Worm (Caenorhabditis elegans) whole organism, young adult: ENCODE data around the gene K03H1.13.

Source experiments
- B0336.3 ChIP-seq: fragments of 200-800 bp; sonication (Bioruptor generic); IDR thresholded peaks from 2 replicates; pipeline ENCODE4 v1.3.6; 2022; ENCODE audit warnings: missing genetic modification characterization, missing compliant biosample characterization
- D2030.7 ChIP-seq: fragments of 200-800 bp; sonication (Bioruptor generic); IDR thresholded peaks from 2 replicates; pipeline ENCODE4 v1.3.6; 2022; ENCODE audit warnings: missing genetic modification reagents, missing genetic modification characterization, missing compliant biosample characterization
- F33H1.4 ChIP-seq: fragments of 200-800 bp; sonication (Bioruptor generic); IDR thresholded peaks from 2 replicates; pipeline ENCODE4 v1.3.6; 2022; ENCODE audit warnings: missing genetic modification reagents, missing genetic modification characterization, missing compliant biosample characterization
- F57C9.4 ChIP-seq: sonication (generic microtip); optimal IDR thresholded peaks from 2 replicates; lab custom pipeline; 2017; ENCODE audit warnings: mild to moderate bottlenecking, missing genetic modification characterization, missing compliant biosample characterization
- K11D2.4 ChIP-seq: fragments of 200-800 bp; sonication (Bioruptor generic); IDR thresholded peaks from 2 replicates; pipeline ENCODE4 v1.3.6; 2022; ENCODE audit warnings: missing genetic modification reagents, missing genetic modification characterization, missing compliant biosample characterization
- Y67H2A.10 ChIP-seq: fragments of 200-800 bp; sonication (Bioruptor generic); conservative IDR thresholded peaks from 2 replicates; pipeline ENCODE4 v1.3.6; 2022; ENCODE audit warnings: missing genetic modification reagents, missing genetic modification characterization, missing compliant biosample characterization
- Y79H2A.3 ChIP-seq: fragments of 200-800 bp; sonication (Bioruptor generic); conservative IDR thresholded peaks from 2 replicates; pipeline ENCODE4 v1.3.6; 2022; ENCODE audit warnings: missing genetic modification reagents, missing genetic modification characterization, missing compliant biosample characterization
- ama-1 ChIP-seq, 3 experiments: fragments of 150-350 bp in 1 of 3; sonication (generic microtip) in 2 of 3; optimal IDR thresholded peaks; 2 replicates each; lab custom pipeline; 2014 to 2018; ENCODE audit warnings: missing biosample characterization in 2 of 3, missing genetic modification characterization in 2 of 3, missing genetic modification reagents in 2 of 3
- aptf-2 ChIP-seq: fragments of 200-800 bp; sonication (Bioruptor generic); conservative IDR thresholded peaks from 2 replicates; pipeline ENCODE4 v1.3.6; 2022; ENCODE audit warnings: missing genetic modification reagents, missing genetic modification characterization, missing compliant biosample characterization
- atf-7 ChIP-seq: sonication (generic microtip); optimal IDR thresholded peaks from 2 replicates; lab custom pipeline; 2017; ENCODE audit warnings: mild to moderate bottlenecking, missing genetic modification characterization, missing compliant biosample characterization
- athp-1 ChIP-seq: sonication (generic microtip); optimal IDR thresholded peaks from 2 replicates; lab custom pipeline; 2017; ENCODE audit warnings: mild to moderate bottlenecking, missing genetic modification characterization, missing compliant biosample characterization
- attf-3 ChIP-seq: fragments of 200-800 bp; sonication (Bioruptor generic); conservative IDR thresholded peaks from 2 replicates; pipeline ENCODE4 v1.3.6; 2022; ENCODE audit warnings: missing genetic modification reagents, missing genetic modification characterization, missing compliant biosample characterization
- ceh-27 ChIP-seq: fragments of 200-800 bp; sonication (Bioruptor generic); optimal IDR thresholded peaks from 2 replicates; lab custom pipeline; 2018; ENCODE audit warnings: mild to moderate bottlenecking, missing genetic modification characterization, moderate library complexity, missing compliant biosample characterization
- chd-7 ChIP-seq: sonication (generic microtip); optimal IDR thresholded peaks from 2 replicates; lab custom pipeline; 2016; ENCODE audit warnings: mild to moderate bottlenecking, missing genetic modification characterization, moderate library complexity, missing compliant biosample characterization
- die-1 ChIP-seq: sonication (generic microtip); optimal IDR thresholded peaks from 2 replicates; lab custom pipeline; 2016; ENCODE audit warnings: missing genotype, mild to moderate bottlenecking, missing genetic modification characterization, missing compliant biosample characterization
- dox-1 ChIP-seq: fragments of 200-800 bp; sonication (Bioruptor generic); IDR thresholded peaks from 2 replicates; pipeline ENCODE4 v1.3.6; 2022; ENCODE audit warnings: missing genetic modification reagents, missing genetic modification characterization, missing compliant biosample characterization
- egl-44 ChIP-seq: fragments of 200-800 bp; sonication (Bioruptor generic); IDR thresholded peaks from 2 replicates; pipeline ENCODE4 v1.3.6; 2022; ENCODE audit warnings: missing genetic modification reagents, missing genetic modification characterization, missing compliant biosample characterization
- gei-17 ChIP-seq: fragments of 200-800 bp; sonication (Bioruptor generic); optimal IDR thresholded peaks from 2 replicates; lab custom pipeline; 2018; ENCODE audit warnings: mild to moderate bottlenecking, missing genetic modification characterization, missing compliant biosample characterization
- hlh-12 ChIP-seq: sonication (generic microtip); optimal IDR thresholded peaks from 2 replicates; lab custom pipeline; 2016; ENCODE audit warnings: missing genetic modification characterization, missing compliant biosample characterization
- hlh-26 ChIP-seq: fragments of 200-800 bp; sonication (Bioruptor generic); conservative IDR thresholded peaks from 2 replicates; pipeline ENCODE4 v1.3.6; 2022; ENCODE audit warnings: missing genetic modification reagents, missing genetic modification characterization, missing compliant biosample characterization
- hmg-20 ChIP-seq: fragments of 200-800 bp; sonication (Bioruptor generic); IDR thresholded peaks from 2 replicates; pipeline ENCODE4 v1.3.6; 2022; ENCODE audit warnings: missing genetic modification reagents, missing genetic modification characterization, missing compliant biosample characterization
- hrde-1 ChIP-seq: sonication (generic microtip); optimal IDR thresholded peaks from 2 replicates; lab custom pipeline; 2016; ENCODE audit warnings: missing genetic modification characterization, mild to moderate bottlenecking, missing compliant biosample characterization, moderate library complexity, missing genotype, missing genetic modification reagents, borderline replicate concordance
- lin-26 ChIP-seq: fragments of 200-800 bp; sonication (Bioruptor generic); IDR thresholded peaks from 2 replicates; pipeline ENCODE4 v1.3.6; 2022; ENCODE audit warnings: missing genetic modification reagents, missing genetic modification characterization, missing compliant biosample characterization
- madf-3 ChIP-seq: fragments of 200-800 bp; sonication (Bioruptor generic); IDR thresholded peaks from 2 replicates; pipeline ENCODE4 v1.3.6; 2022; ENCODE audit warnings: missing genetic modification reagents, missing genetic modification characterization, missing compliant biosample characterization
- mcd-1 ChIP-seq: fragments of 200-800 bp; sonication (Bioruptor generic); IDR thresholded peaks from 2 replicates; pipeline ENCODE4 v1.3.6; 2022; ENCODE audit warnings: missing genetic modification reagents, missing genetic modification characterization, missing compliant biosample characterization
- mxl-1 ChIP-seq: sonication (generic microtip); optimal IDR thresholded peaks from 2 replicates; lab custom pipeline; 2016; ENCODE audit warnings: missing genetic modification characterization, missing compliant biosample characterization
- nfya-2 ChIP-seq: fragments of 200-800 bp; sonication (Bioruptor generic); IDR thresholded peaks from 2 replicates; pipeline ENCODE4 v1.3.6; 2022; ENCODE audit warnings: missing genetic modification reagents, missing genetic modification characterization, missing compliant biosample characterization
- nfyb-1 ChIP-seq: fragments of 200-800 bp; sonication (Bioruptor generic); IDR thresholded peaks from 2 replicates; pipeline ENCODE4 v1.3.6; 2022; ENCODE audit warnings: missing genetic modification reagents, missing genetic modification characterization, missing compliant biosample characterization
- pbrm-1 ChIP-seq: fragments of 200-800 bp; sonication (Bioruptor generic); IDR thresholded peaks from 2 replicates; pipeline ENCODE4 v1.3.6; 2022; ENCODE audit warnings: missing genetic modification reagents, missing genetic modification characterization, missing compliant biosample characterization
- pha-4 ChIP-seq: fragments of 150-350 bp; sonication (generic microtip); optimal IDR thresholded peaks from 2 replicates; lab custom pipeline; 2014; ENCODE audit warnings: missing biosample characterization, missing genetic modification reagents, missing genetic modification characterization
- rcor-1 ChIP-seq: fragments of 200-800 bp; sonication (Bioruptor generic); IDR thresholded peaks from 2 replicates; pipeline ENCODE4 v1.3.6; 2022; ENCODE audit warnings: missing genetic modification reagents, missing genetic modification characterization, missing compliant biosample characterization
- repo-1 ChIP-seq: sonication (generic microtip); optimal IDR thresholded peaks from 2 replicates; lab custom pipeline; 2017; ENCODE audit warnings: mild to moderate bottlenecking, missing genetic modification characterization, missing compliant biosample characterization
- rpc-1 ChIP-seq, 2 experiments: fragments of 150-350 bp in 1 of 2; sonication (generic microtip) in 1 of 2; optimal IDR thresholded peaks; 2 replicates each; lab custom pipeline; 2014 to 2018; ENCODE audit warnings: missing biosample characterization in 1 of 2, missing genetic modification characterization in 1 of 2, missing genetic modification reagents in 1 of 2, missing genotype in 1 of 2
- sea-2 ChIP-seq: fragments of 200-800 bp; sonication (Bioruptor generic); IDR thresholded peaks from 2 replicates; pipeline ENCODE4 v1.3.6; 2022; ENCODE audit warnings: missing genetic modification characterization, missing compliant biosample characterization
- tbp1 ChIP-seq: fragments of 200-800 bp; sonication (Bioruptor generic); optimal IDR thresholded peaks from 2 replicates; lab custom pipeline; 2018; ENCODE audit warnings: mild to moderate bottlenecking, missing genetic modification characterization, missing compliant biosample characterization
- unc-62 ChIP-seq: fragments of 150-350 bp; optimal IDR thresholded peaks from 2 replicates; lab custom pipeline; 2014; ENCODE audit warnings: missing biosample characterization, missing genetic modification reagents, missing genetic modification characterization
- zfh-2 ChIP-seq: fragments of 200-800 bp; sonication (Bioruptor generic); conservative IDR thresholded peaks from 2 replicates; pipeline ENCODE4 v1.3.6; 2022; ENCODE audit warnings: missing genetic modification reagents, missing genetic modification characterization, missing compliant biosample characterization
- ztf-22 ChIP-seq: fragments of 200-800 bp; sonication (Bioruptor generic); optimal IDR thresholded peaks from 2 replicates; lab custom pipeline; 2018; ENCODE audit warnings: mild to moderate bottlenecking, missing genetic modification characterization, moderate library complexity, missing compliant biosample characterization
- ztf-26 ChIP-seq: sonication (generic microtip); optimal IDR thresholded peaks from 2 replicates; lab custom pipeline; 2017; ENCODE audit warnings: missing genetic modification characterization, missing compliant biosample characterization
- ztf-6 ChIP-seq: fragments of 200-800 bp; sonication (Bioruptor generic); IDR thresholded peaks from 2 replicates; pipeline ENCODE4 v1.3.6; 2022; ENCODE audit warnings: missing genetic modification reagents, missing genetic modification characterization, missing compliant biosample characterization

Gene K03H1.13

DNA sequence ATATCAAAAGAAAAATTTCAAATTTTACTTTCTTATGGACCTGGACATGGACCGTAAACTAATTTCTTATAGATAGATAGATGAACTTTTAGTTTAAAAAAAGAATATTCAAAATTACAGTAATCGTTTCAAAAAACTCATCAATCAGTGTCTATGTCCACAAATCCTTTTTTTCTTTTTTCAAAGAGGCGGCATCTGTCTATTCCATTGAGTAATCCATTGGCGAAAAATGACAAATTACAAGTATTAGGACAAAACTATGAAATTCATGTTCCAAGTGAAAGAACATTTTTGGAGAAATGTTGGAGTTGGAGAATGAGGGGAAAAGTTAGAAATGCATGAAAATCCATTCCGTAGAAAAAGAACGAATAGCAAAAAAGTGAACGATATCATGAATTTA is 35.4 kb upstream of the K03H1.13 start:
- TF ChIP-seq F33H1.4 (GFP tag; lab: Robert Waterston, UW) (no peak), pha-4 (tag; lab: Kevin White, UChicago) (no peak), rcor-1 (no peak), B0336.3 (no peak), mxl-1 (tag; lab: Kevin White, UChicago) (no peak), repo-1 (tag; lab: Kevin White, UChicago) (no peak), unc-62 (no peak), Y67H2A.10 (no peak), gei-17 (GFP tag; lab: Kevin White, UChicago) (no peak)

ce11 chrIII:9984604-9985003 is 34.5 kb upstream of the K03H1.13 start:
- no peak for TF ChIP-seq pbrm-1 (GFP tag; lab: Robert Waterston, UW)
- no peak for TF ChIP-seq hlh-26 (GFP tag; lab: Robert Waterston, UW)
- no peak for TF ChIP-seq ceh-27 (GFP tag; lab: Kevin White, UChicago)
- no peak for TF ChIP-seq chd-7 (tag; lab: Kevin White, UChicago)
- TF ChIP-seq mcd-1 (GFP tag; lab: Robert Waterston, UW): no peak
- TF ChIP-seq K11D2.4 (GFP tag; lab: Robert Waterston, UW): no peak
- TF ChIP-seq athp-1 (tag; lab: Kevin White, UChicago): no peak
- TF ChIP-seq pha-4 (tag; lab: Kevin White, UChicago): no peak
- TF ChIP-seq hlh-12: no peak
- TF ChIP-seq F33H1.4 (GFP tag; lab: Robert Waterston, UW): no peak
- no peak for TF ChIP-seq die-1 (tag; lab: Kevin White, UChicago)
- TF ChIP-seq nfya-2: no peak
- no peak for TF ChIP-seq ztf-26
- TF ChIP-seq sea-2 (GFP tag; lab: Robert Waterston, UW): no peak
- TF ChIP-seq rcor-1: no peak
- no peak for TF ChIP-seq atf-7
- TF ChIP-seq D2030.7 (GFP tag; lab: Robert Waterston, UW): no peak
- TF ChIP-seq madf-3: no peak
- TF ChIP-seq Y67H2A.10: no peak
- TF ChIP-seq B0336.3: no peak

DNA sequence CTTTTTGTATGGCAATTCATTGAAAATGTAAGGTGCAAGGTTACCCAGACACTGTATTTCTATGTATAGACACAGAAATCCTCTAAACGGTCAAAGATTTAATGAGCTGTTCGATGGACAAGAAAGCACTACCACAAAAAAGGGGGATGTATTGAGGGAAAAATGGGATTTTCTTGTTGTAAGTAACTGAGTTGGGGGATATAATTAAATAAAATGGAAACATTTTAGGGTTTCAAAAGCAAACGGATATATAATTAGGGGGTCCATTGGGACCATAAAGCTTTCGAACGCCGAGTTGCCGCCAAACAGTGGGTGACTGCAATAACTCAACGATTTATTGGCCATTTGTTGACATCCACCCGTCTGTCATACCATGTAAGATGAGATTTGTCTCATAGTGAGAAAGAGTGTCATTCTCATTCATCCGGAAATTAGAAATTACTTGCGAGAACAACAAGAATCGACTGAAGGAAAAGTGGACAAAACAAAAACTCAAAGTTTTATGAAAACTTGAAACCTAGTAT is 32.0 kb upstream of the K03H1.13 start:
- TF ChIP-seq F57C9.4 (tag; lab: Kevin White, UChicago) (no peak), atf-7 (no peak)
- TF ChIP-seq, all 124 proteins: peak for 0

DNA sequence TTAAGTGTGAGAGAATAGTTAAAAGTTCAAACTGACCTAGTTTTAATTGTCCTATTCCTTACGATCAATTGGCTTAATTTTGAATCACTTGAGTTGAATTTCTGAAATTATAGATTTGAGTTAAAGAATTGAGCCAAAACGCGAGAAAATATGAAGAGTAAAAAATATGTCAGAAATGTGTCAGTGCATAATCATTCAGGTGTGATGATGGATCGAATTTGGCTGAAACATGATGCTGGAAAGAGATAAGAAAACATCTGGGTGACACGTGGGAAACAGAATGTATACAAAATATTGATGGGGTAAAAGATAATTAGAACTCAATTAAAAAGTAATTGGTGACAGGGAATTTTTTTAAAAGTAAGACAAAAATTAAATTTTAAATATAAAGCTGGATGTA is 23.6 kb upstream of the K03H1.13 start, which contains the start of gene R10E12.2:
Gene R10E12.2, minus strand, starts transcription at position 101 of the 400 bp plus-strand sequence.
- TF ChIP-seq hrde-1 (no peak), F33H1.4 (GFP tag; lab: Robert Waterston, UW) (no peak), mcd-1 (GFP tag; lab: Robert Waterston, UW) (no peak), attf-3 (GFP tag; lab: Robert Waterston, UW) (no peak), K11D2.4 (GFP tag; lab: Robert Waterston, UW) (no peak), ama-1 (optimal IDR thresholded peaks at IDR 0.05; lab: Kevin White, UChicago) (no peak), ama-1 (GFP tag; optimal IDR thresholded peaks at IDR 0.05; lab: Kevin White, UChicago) (no peak), hlh-26 (GFP tag; lab: Robert Waterston, UW) (no peak), ztf-6 (GFP tag; lab: Robert Waterston, UW) (no peak), dox-1 (GFP tag; lab: Robert Waterston, UW) (no peak), hmg-20 (GFP tag; lab: Robert Waterston, UW) (no peak), ceh-27 (GFP tag; lab: Kevin White, UChicago) (no peak), ztf-22 (GFP tag; lab: Kevin White, UChicago) (no peak), rpc-1 (optimal IDR thresholded peaks at IDR 0.05; lab: Kevin White, UChicago) (no peak), rpc-1 (tag; optimal IDR thresholded peaks at IDR 0.05; lab: Kevin White, UChicago) (no peak), aptf-2 (GFP tag; lab: Robert Waterston, UW) (no peak), zfh-2 (no peak), lin-26 (GFP tag; lab: Robert Waterston, UW) (no peak), nfyb-1 (GFP tag; lab: Robert Waterston, UW) (no peak), tbp1 (GFP tag; lab: Kevin White, UChicago) (no peak), egl-44 (GFP tag; lab: Robert Waterston, UW) (no peak), Y79H2A.3 (GFP tag; lab: Robert Waterston, UW) (no peak)
